Fruit fly (Drosophila melanogaster): Measurements from ENCODE around the gene lic.

lic gene

dm6 chrX:13109583-13110126 lies 18.7 kb downstream of the lic start (continued):
- TF ChIP-seq crc (GFP tag; optimal IDR thresholded peaks at IDR 0.05), result no peak
- TF ChIP-seq CG11504 (tag; optimal IDR thresholded peaks at IDR 0.05), result peak; percentile 76
- TF ChIP-seq CG6689 (GFP tag; IDR thresholded peaks at IDR 0.05), result peak; percentile 38; the same call in 1 of the 2 replicates
- TF ChIP-seq Rx (GFP tag; IDR thresholded peaks at IDR 0.05), result 0 out of 2 replicates have a peak, but pooled peaks have one; percentile 4
- TF ChIP-seq CG15269 (tag; optimal IDR thresholded peaks at IDR 0.05), result peak; percentile 77
- TF ChIP-seq Xbp1 (GFP tag; optimal IDR thresholded peaks at IDR 0.05), result peak; percentile 9
- peak; percentile 31; the same call in 1 of the 2 replicates for TF ChIP-seq MBD-R2 (GFP tag; IDR thresholded peaks at IDR 0.05)
- no peak for TF ChIP-seq CG1602 (GFP tag; optimal IDR thresholded peaks at IDR 0.05)
- TF ChIP-seq shn (GFP tag; optimal IDR thresholded peaks at IDR 0.05), result no peak
- TF ChIP-seq unpg (GFP tag; optimal IDR thresholded peaks at IDR 0.05), result peak; percentile 71
- no peak for TF ChIP-seq ara (GFP tag; IDR thresholded peaks at IDR 0.05)
- no peak for TF ChIP-seq CG42726 (GFP tag; IDR thresholded peaks at IDR 0.05; ENCODE audit: partially characterized antibody)
- TF ChIP-seq Atf-2 (GFP tag; optimal IDR thresholded peaks at IDR 0.05), result no peak
- TF ChIP-seq CG3847 (GFP tag; IDR thresholded peaks at IDR 0.05), result peak; percentile 60
- TF ChIP-seq tll (GFP tag; optimal IDR thresholded peaks at IDR 0.05), result no peak
- no peak for TF ChIP-seq CG10431 (GFP tag; optimal IDR thresholded peaks at IDR 0.05)
- no peak for TF ChIP-seq MESR4 (GFP tag; optimal IDR thresholded peaks at IDR 0.05)
- no peak for TF ChIP-seq her (GFP tag; optimal IDR thresholded peaks at IDR 0.05)
- no peak for TF ChIP-seq Camta (GFP tag; optimal IDR thresholded peaks at IDR 0.05)
- peak; percentile 59; the same call in 2 of the 3 replicates for TF ChIP-seq CG17361 (GFP tag; IDR thresholded peaks at IDR 0.05)
- no peak for TF ChIP-seq pb (GFP tag; optimal IDR thresholded peaks at IDR 0.05)
- no peak for TF ChIP-seq NK7.1 (GFP tag; optimal IDR thresholded peaks at IDR 0.05)
- peak; percentile 29 for TF ChIP-seq Med (GFP tag)
- peak; percentile 61 for TF ChIP-seq CG8924 (tag; optimal IDR thresholded peaks at IDR 0.05)
- TF ChIP-seq gem (tag; optimal IDR thresholded peaks at IDR 0.05), result peak; percentile 80
- TF ChIP-seq hb (GFP tag; IDR thresholded peaks at IDR 0.05; ENCODE audit: partially characterized antibody), result no peak
- TF ChIP-seq Side (GFP tag; optimal IDR thresholded peaks at IDR 0.05), result no peak
- TF ChIP-seq al (GFP tag; IDR thresholded peaks at IDR 0.05), result peak; percentile 43; the same call in 1 of the 2 replicates
- no peak; the same call in 1 of the 2 replicates for TF ChIP-seq Ravus (GFP tag; IDR thresholded peaks at IDR 0.05)
- no peak for TF ChIP-seq pan (optimal IDR thresholded peaks at IDR 0.05)
- TF ChIP-seq pan (GFP tag; optimal IDR thresholded peaks at IDR 0.05 in 1 of 2, IDR thresholded peaks at IDR 0.05 in 1 of 2), result peak in 1 of 2 experiments; percentile 77
- no peak for TF ChIP-seq CG7987 (GFP tag; optimal IDR thresholded peaks at IDR 0.05)
- TF ChIP-seq Ada2b (GFP tag; IDR thresholded peaks at IDR 0.05), result peak; percentile 57
- peak; percentile 41; the same call in 1 of the 2 replicates for TF ChIP-seq Lim3 (GFP tag; IDR thresholded peaks at IDR 0.05)
- no peak for TF ChIP-seq Opbp (GFP tag; IDR thresholded peaks at IDR 0.05; ENCODE audit: partially characterized antibody)
- peak in 1 of 2 experiments; percentile 67 for TF ChIP-seq Hr51 (GFP tag; optimal IDR thresholded peaks at IDR 0.05)
- TF ChIP-seq dmrt99B (tag; optimal IDR thresholded peaks at IDR 0.05), result peak; percentile 62
- TF ChIP-seq YL-1 (GFP tag; optimal IDR thresholded peaks at IDR 0.05), result no peak
- TF ChIP-seq Oli (tag; optimal IDR thresholded peaks at IDR 0.05), result peak; percentile 57
- TF ChIP-seq br (optimal IDR thresholded peaks at IDR 0.05), result no peak
- TF ChIP-seq gsb-n (tag; optimal IDR thresholded peaks at IDR 0.05), result peak; percentile 19
- TF ChIP-seq exex (tag; optimal IDR thresholded peaks at IDR 0.05), result no peak
- TF ChIP-seq CG1529 (GFP tag; optimal IDR thresholded peaks at IDR 0.05), result no peak
- TF ChIP-seq Elba2 (GFP tag; optimal IDR thresholded peaks at IDR 0.05), result no peak
- TF ChIP-seq CG18764 (GFP tag; optimal IDR thresholded peaks at IDR 0.05), result no peak
- TF ChIP-seq sob (GFP tag; IDR thresholded peaks at IDR 0.05), result 0 out of 2 replicates have a peak, but pooled peaks have one; percentile 46
- peak; percentile 29 for TF ChIP-seq CG8388 (GFP tag; optimal IDR thresholded peaks at IDR 0.05)
- TF ChIP-seq fd64A (GFP tag; optimal IDR thresholded peaks at IDR 0.05), result no peak
- no peak for TF ChIP-seq CG7928 (GFP tag; optimal IDR thresholded peaks at IDR 0.05)
- TF ChIP-seq CG4820 (GFP tag; optimal IDR thresholded peaks at IDR 0.05), result no peak

All from whole organism, embryonic.